Worm (Caenorhabditis elegans) whole organism, midembryonic: ENCODE results near the gene F17A2.13.
"Not testable (repeated sequence)": the region's sequence is repeated elsewhere in the genome, so short reads cannot be mapped to it uniquely, and the experiment has no call there.

ENCODE experiments used
- T22C8.4 ChIP-seq: fragments of 200-800 bp; sonication (Bioruptor generic); IDR thresholded peaks from 2 replicates; pipeline ENCODE4 v1.3.6; 2022; ENCODE audit warnings: missing genetic modification characterization, missing compliant biosample characterization
- cog-1 ChIP-seq: sonication (generic microtip); optimal IDR thresholded peaks from 2 replicates; lab custom pipeline; 2016; ENCODE audit warnings: missing genetic modification characterization, missing compliant biosample characterization
- flt-1 ChIP-seq: fragments of 200-800 bp; sonication (Bioruptor generic); IDR thresholded peaks from 2 replicates; pipeline ENCODE4 v1.3.6; 2022; ENCODE audit warnings: missing genetic modification characterization, missing compliant biosample characterization
- klf-2 ChIP-seq: fragments of 200-800 bp; sonication (Bioruptor generic); conservative IDR thresholded peaks from 2 replicates; pipeline ENCODE4 v1.3.6; 2022; ENCODE audit warnings: missing genetic modification reagents, missing genetic modification characterization, missing compliant biosample characterization
- med-1 ChIP-seq: sonication (generic microtip); optimal IDR thresholded peaks from 2 replicates; lab custom pipeline; 2017; ENCODE audit warnings: missing genetic modification characterization, mild to moderate bottlenecking, missing compliant biosample characterization, antibody characterized with exemption, missing genetic modification reagents; ENCODE audit not compliant: insufficient read depth
- ref-1 ChIP-seq: fragments of 200-800 bp; sonication (Bioruptor generic); conservative IDR thresholded peaks from 2 replicates; pipeline ENCODE4 v1.3.6; 2022; ENCODE audit warnings: missing genetic modification reagents, missing genetic modification characterization, missing compliant biosample characterization
- tab-1 ChIP-seq: fragments of 200-800 bp; sonication (Bioruptor generic); IDR thresholded peaks from 2 replicates; pipeline ENCODE4 v1.3.6; 2022; ENCODE audit warnings: missing genetic modification characterization, missing compliant biosample characterization
- ztf-23 ChIP-seq: fragments of 200-800 bp; sonication (Bioruptor generic); IDR thresholded peaks from 2 replicates; pipeline ENCODE4 v1.3.6; 2022; ENCODE audit warnings: missing genetic modification reagents, missing genetic modification characterization, missing compliant biosample characterization
- ztf-29 ChIP-seq: fragments of 200-800 bp; sonication (Bioruptor generic); IDR thresholded peaks from 2 replicates; pipeline ENCODE4 v1.3.6; 2022; ENCODE audit warnings: missing genetic modification reagents, missing genetic modification characterization, missing compliant biosample characterization

F17A2.13 gene

ce11 chrX:12298324-12298723, 23.1 kb upstream of the F17A2.13 start, which contains the start of gene W06D11.3:
TSS of gene W06D11.3 (plus strand) at chrX:12298683.
- TF ChIP-seq flt-1 = no peak
- no peak for TF ChIP-seq ztf-23
- TF ChIP-seq cog-1 = no peak
- no peak for TF ChIP-seq T22C8.4 (GFP tag; lab: Robert Waterston, UW)
- TF ChIP-seq tab-1 (GFP tag; lab: Robert Waterston, UW) = no peak
- TF ChIP-seq klf-2 (GFP tag; lab: Robert Waterston, UW) = no peak
- no peak for TF ChIP-seq ztf-29 (GFP tag; lab: Robert Waterston, UW)
- no peak for TF ChIP-seq med-1
- TF ChIP-seq ref-1 (GFP tag; lab: Robert Waterston, UW) = no peak

- TF ChIP-seq cog-1 (no peak), klf-2 (GFP tag; lab: Robert Waterston, UW) (no peak), ref-1 (GFP tag; lab: Robert Waterston, UW) (no peak), med-1 (no peak), tab-1 (GFP tag; lab: Robert Waterston, UW) (no peak), flt-1 (no peak)
Observed at ce11 chrX:12299834-12300233, 21.6 kb upstream of the F17A2.13 start, which contains the start of gene W06D11.5. TSS of gene W06D11.5 (plus strand) at chrX:12300134.

ce11 chrX:12302755-12303154, 18.7 kb upstream of the F17A2.13 start, which contains the start of gene dot-1.3:
TSS of gene dot-1.3 (minus strand) at chrX:12302855.
- TF ChIP-seq ztf-23; ztf-29 (GFP tag; lab: Robert Waterston, UW); T22C8.4 (GFP tag; lab: Robert Waterston, UW): not testable (repeated sequence)

ce11 chrX:12304231-12304630, 17.2 kb upstream of the F17A2.13 start:
- TF ChIP-seq klf-2 (GFP tag; lab: Robert Waterston, UW) (no peak), T22C8.4 (GFP tag; lab: Robert Waterston, UW) (no peak), cog-1 (no peak), tab-1 (GFP tag; lab: Robert Waterston, UW) (no peak)

ce11 chrX:12306565-12306964, 14.9 kb upstream of the F17A2.13 start, which contains the start of gene phf-32:
TSS of gene phf-32 (plus strand) at chrX:12306865.
- TF ChIP-seq med-1 (no peak), ztf-23 (no peak), flt-1 (no peak), klf-2 (GFP tag; lab: Robert Waterston, UW) (no peak), ref-1 (GFP tag; lab: Robert Waterston, UW) (no peak), tab-1 (GFP tag; lab: Robert Waterston, UW) (no peak), T22C8.4 (GFP tag; lab: Robert Waterston, UW) (no peak), cog-1 (no peak), ztf-29 (GFP tag; lab: Robert Waterston, UW) (no peak)

- not testable (repeated sequence) for TF ChIP-seq T22C8.4 (GFP tag; lab: Robert Waterston, UW); flt-1; tab-1 (GFP tag; lab: Robert Waterston, UW)
Observed at ce11 chrX:12308045-12308499, 13.4 kb upstream of the F17A2.13 start, which contains the start of gene F17A2.16. TSS of gene F17A2.16 (plus strand) at chrX:12308449.

ce11 chrX:12313779-12314178, 7.7 kb upstream of the F17A2.13 start:
- TF ChIP-seq tab-1 (GFP tag; lab: Robert Waterston, UW) (no peak), klf-2 (GFP tag; lab: Robert Waterston, UW) (no peak), cog-1 (no peak), ztf-29 (GFP tag; lab: Robert Waterston, UW) (no peak), med-1 (no peak), ztf-23 (no peak), flt-1 (no peak), ref-1 (GFP tag; lab: Robert Waterston, UW) (no peak), T22C8.4 (GFP tag; lab: Robert Waterston, UW) (no peak)

ce11 chrX:12314395-12314794, 7.1 kb upstream of the F17A2.13 start:
- no peak for TF ChIP-seq flt-1

- TF ChIP-seq cog-1 = no peak
- TF ChIP-seq med-1 = no peak
- no peak for TF ChIP-seq flt-1
- no peak for TF ChIP-seq T22C8.4 (GFP tag; lab: Robert Waterston, UW)
- no peak for TF ChIP-seq ref-1 (GFP tag; lab: Robert Waterston, UW)
- TF ChIP-seq ztf-23 = no peak
- TF ChIP-seq klf-2 (GFP tag; lab: Robert Waterston, UW) = no peak
- TF ChIP-seq ztf-29 (GFP tag; lab: Robert Waterston, UW) = no peak
- TF ChIP-seq tab-1 (GFP tag; lab: Robert Waterston, UW) = no peak
Observed at ce11 chrX:12315268-12315667, 6.2 kb upstream of the F17A2.13 start, which contains the start of gene xtr-2. TSS of gene xtr-2 (plus strand) at chrX:12315568.

- TF ChIP-seq flt-1 = no peak
- no peak for TF ChIP-seq tab-1 (GFP tag; lab: Robert Waterston, UW)
- no peak for TF ChIP-seq ztf-29 (GFP tag; lab: Robert Waterston, UW)
- no peak for TF ChIP-seq ref-1 (GFP tag; lab: Robert Waterston, UW)
- no peak for TF ChIP-seq med-1
- TF ChIP-seq ztf-23 = no peak
- TF ChIP-seq cog-1 = no peak
- no peak for TF ChIP-seq T22C8.4 (GFP tag; lab: Robert Waterston, UW)
- no peak for TF ChIP-seq klf-2 (GFP tag; lab: Robert Waterston, UW)
Observed at ce11 chrX:12317560-12317959, 3.9 kb upstream of the F17A2.13 start.

- TF ChIP-seq ztf-29 (GFP tag; lab: Robert Waterston, UW) = no peak
- no peak for TF ChIP-seq med-1
- TF ChIP-seq tab-1 (GFP tag; lab: Robert Waterston, UW) = no peak
- TF ChIP-seq klf-2 (GFP tag; lab: Robert Waterston, UW) = no peak
- no peak for TF ChIP-seq flt-1
- no peak for TF ChIP-seq ztf-23
- TF ChIP-seq T22C8.4 (GFP tag; lab: Robert Waterston, UW) = no peak
- no peak for TF ChIP-seq cog-1
- TF ChIP-seq ref-1 (GFP tag; lab: Robert Waterston, UW) = no peak
Observed at ce11 chrX:12320737-12321136, 720 bp upstream of the F17A2.13 start, which contains the start of gene ceh-40. TSS of gene ceh-40 (minus strand) at chrX:12320777.
